Worm (Caenorhabditis elegans) whole organism, midembryonic: ENCODE measurements around the gene bud-31.

ENCODE experiments used
- T22C8.4 ChIP-seq: fragments of 200-800 bp; sonication (Bioruptor generic); IDR thresholded peaks from 2 replicates; pipeline ENCODE4 v1.3.6; 2022; ENCODE audit warnings: missing genetic modification characterization, missing compliant biosample characterization
- cog-1 ChIP-seq: sonication (generic microtip); optimal IDR thresholded peaks from 2 replicates; lab custom pipeline; 2016; ENCODE audit warnings: missing genetic modification characterization, missing compliant biosample characterization
- flt-1 ChIP-seq: fragments of 200-800 bp; sonication (Bioruptor generic); IDR thresholded peaks from 2 replicates; pipeline ENCODE4 v1.3.6; 2022; ENCODE audit warnings: missing genetic modification characterization, missing compliant biosample characterization
- klf-2 ChIP-seq: fragments of 200-800 bp; sonication (Bioruptor generic); conservative IDR thresholded peaks from 2 replicates; pipeline ENCODE4 v1.3.6; 2022; ENCODE audit warnings: missing genetic modification reagents, missing genetic modification characterization, missing compliant biosample characterization
- med-1 ChIP-seq: sonication (generic microtip); optimal IDR thresholded peaks from 2 replicates; lab custom pipeline; 2017; ENCODE audit warnings: missing genetic modification characterization, mild to moderate bottlenecking, missing compliant biosample characterization, antibody characterized with exemption, missing genetic modification reagents; ENCODE audit not compliant: insufficient read depth
- ref-1 ChIP-seq: fragments of 200-800 bp; sonication (Bioruptor generic); conservative IDR thresholded peaks from 2 replicates; pipeline ENCODE4 v1.3.6; 2022; ENCODE audit warnings: missing genetic modification reagents, missing genetic modification characterization, missing compliant biosample characterization
- tab-1 ChIP-seq: fragments of 200-800 bp; sonication (Bioruptor generic); IDR thresholded peaks from 2 replicates; pipeline ENCODE4 v1.3.6; 2022; ENCODE audit warnings: missing genetic modification characterization, missing compliant biosample characterization
- ztf-23 ChIP-seq: fragments of 200-800 bp; sonication (Bioruptor generic); IDR thresholded peaks from 2 replicates; pipeline ENCODE4 v1.3.6; 2022; ENCODE audit warnings: missing genetic modification reagents, missing genetic modification characterization, missing compliant biosample characterization
- ztf-29 ChIP-seq: fragments of 200-800 bp; sonication (Bioruptor generic); IDR thresholded peaks from 2 replicates; pipeline ENCODE4 v1.3.6; 2022; ENCODE audit warnings: missing genetic modification reagents, missing genetic modification characterization, missing compliant biosample characterization

Gene bud-31

ce11 chrIII:9669546-9669945, 26.8 kb downstream of the bud-31 start:
- TF ChIP-seq ref-1 (GFP tag; lab: Robert Waterston, UW) (no peak), klf-2 (GFP tag; lab: Robert Waterston, UW) (no peak), T22C8.4 (GFP tag; lab: Robert Waterston, UW) (no peak), cog-1 (tag; lab: Kevin White, UChicago) (no peak), med-1 (GFP tag; lab: Kevin White, UChicago) (no peak), tab-1 (GFP tag; lab: Robert Waterston, UW) (no peak), ztf-29 (GFP tag; lab: Robert Waterston, UW) (no peak), ztf-23 (GFP tag; lab: Robert Waterston, UW) (no peak), flt-1 (no peak)

ce11 chrIII:9667591-9668265, 28.6 kb downstream of the bud-31 start, which contains the start of gene C07A9.9:
Gene C07A9.9, minus strand, starts transcription at chrIII:9667641.
- TF ChIP-seq flt-1 (no peak), ref-1 (GFP tag; lab: Robert Waterston, UW) (no peak), tab-1 (GFP tag; lab: Robert Waterston, UW) (peak; percentile 76; the same call in 1 of the 2 replicates), cog-1 (tag; lab: Kevin White, UChicago) (no peak), ztf-29 (GFP tag; lab: Robert Waterston, UW) (0 out of 2 replicates have a peak, but pooled peaks have one; percentile 25), T22C8.4 (GFP tag; lab: Robert Waterston, UW) (no peak), med-1 (GFP tag; lab: Kevin White, UChicago) (no peak), ztf-23 (GFP tag; lab: Robert Waterston, UW) (no peak), klf-2 (GFP tag; lab: Robert Waterston, UW) (no peak)

- TF ChIP-seq ztf-23 (GFP tag; lab: Robert Waterston, UW) (no peak), T22C8.4 (GFP tag; lab: Robert Waterston, UW) (no peak), flt-1 (no peak), tab-1 (GFP tag; lab: Robert Waterston, UW) (no peak), ztf-29 (GFP tag; lab: Robert Waterston, UW) (no peak), cog-1 (tag; lab: Kevin White, UChicago) (no peak), ref-1 (GFP tag; lab: Robert Waterston, UW) (no peak), med-1 (GFP tag; lab: Kevin White, UChicago) (no peak), klf-2 (GFP tag; lab: Robert Waterston, UW) (no peak)
Measured at ce11 chrIII:9666668-9667067, 29.6 kb downstream of the bud-31 start.

- no peak for TF ChIP-seq klf-2 (GFP tag; lab: Robert Waterston, UW)
- no peak for TF ChIP-seq tab-1 (GFP tag; lab: Robert Waterston, UW)
- TF ChIP-seq med-1 (GFP tag; lab: Kevin White, UChicago) = no peak
- no peak for TF ChIP-seq ref-1 (GFP tag; lab: Robert Waterston, UW)
- no peak for TF ChIP-seq flt-1
Measured at ce11 chrIII:9666239-9666638, 30.1 kb downstream of the bud-31 start.

- TF ChIP-seq ztf-23 (GFP tag; lab: Robert Waterston, UW) (no peak), ztf-29 (GFP tag; lab: Robert Waterston, UW) (no peak), klf-2 (GFP tag; lab: Robert Waterston, UW) (no peak), cog-1 (tag; lab: Kevin White, UChicago) (no peak), flt-1 (no peak), ref-1 (GFP tag; lab: Robert Waterston, UW) (no peak), tab-1 (GFP tag; lab: Robert Waterston, UW) (no peak), med-1 (GFP tag; lab: Kevin White, UChicago) (no peak), T22C8.4 (GFP tag; lab: Robert Waterston, UW) (no peak)
Measured at ce11 chrIII:9665490-9666179, 30.7 kb downstream of the bud-31 start.

- TF ChIP-seq tab-1 (GFP tag; lab: Robert Waterston, UW) = no peak
- TF ChIP-seq ref-1 (GFP tag; lab: Robert Waterston, UW) = no peak
- TF ChIP-seq cog-1 (tag; lab: Kevin White, UChicago) = no peak
Measured at ce11 chrIII:9664484-9665221, 31.7 kb downstream of the bud-31 start.

- TF ChIP-seq cog-1 (tag; lab: Kevin White, UChicago) (no peak), flt-1 (no peak), klf-2 (GFP tag; lab: Robert Waterston, UW) (no peak), T22C8.4 (GFP tag; lab: Robert Waterston, UW) (no peak), ztf-29 (GFP tag; lab: Robert Waterston, UW) (no peak), med-1 (GFP tag; lab: Kevin White, UChicago) (no peak), ref-1 (GFP tag; lab: Robert Waterston, UW) (no peak), tab-1 (GFP tag; lab: Robert Waterston, UW) (no peak), ztf-23 (GFP tag; lab: Robert Waterston, UW) (no peak)
Measured at ce11 chrIII:9663943-9664342, 32.4 kb downstream of the bud-31 start.

- TF ChIP-seq ztf-23 (GFP tag; lab: Robert Waterston, UW) = no peak
- TF ChIP-seq ztf-29 (GFP tag; lab: Robert Waterston, UW) = no peak
- no peak for TF ChIP-seq T22C8.4 (GFP tag; lab: Robert Waterston, UW)
- no peak for TF ChIP-seq cog-1 (tag; lab: Kevin White, UChicago)
- no peak for TF ChIP-seq tab-1 (GFP tag; lab: Robert Waterston, UW)
- no peak for TF ChIP-seq ref-1 (GFP tag; lab: Robert Waterston, UW)
Measured at ce11 chrIII:9662266-9662959, 33.9 kb downstream of the bud-31 start.
